Fruit fly (Drosophila melanogaster) whole organism, embryonic: ENCODE measurements around the gene kri.

Experiments used
- Adf1 ChIP-seq: fragments of 200-800 bp; sonication (Bioruptor generic); IDR thresholded peaks from 2 replicates; pipeline ENCODE4 v1.3.6; 2022; ENCODE audit warnings: missing biosample characterization, missing genetic modification characterization
- CG10274 ChIP-seq: fragments of 200-800 bp; sonication (Bioruptor generic); optimal IDR thresholded peaks from 3 replicates; lab custom pipeline; 2017; ENCODE audit warnings: missing biosample characterization, mild to moderate bottlenecking, missing genetic modification characterization
- CG10959 ChIP-seq: fragments of 200-800 bp; sonication (Bioruptor generic); IDR thresholded peaks from 2 replicates; pipeline ENCODE4 v1.3.6; 2022; ENCODE audit warnings: missing biosample characterization, missing genetic modification characterization
- CG11247 ChIP-seq: fragments of 200-800 bp; sonication (Bioruptor generic); IDR thresholded peaks from 2 replicates; pipeline ENCODE4 v1.3.6; 2022; ENCODE audit warnings: missing biosample characterization, missing genetic modification characterization
- CG14667 ChIP-seq: fragments of 200-800 bp; sonication (Bioruptor generic); IDR thresholded peaks from 2 replicates; pipeline ENCODE4 v1.3.6; 2022; ENCODE audit warnings: missing biosample characterization, missing genetic modification characterization
- CG15011 ChIP-seq: fragments of 200-800 bp; sonication (Bioruptor generic); optimal IDR thresholded peaks from 3 replicates; lab custom pipeline; 2018; ENCODE audit warnings: missing biosample characterization, mild to moderate bottlenecking, missing genetic modification characterization
- CG1647 ChIP-seq: fragments of 200-800 bp; sonication (Bioruptor generic); optimal IDR thresholded peaks from 3 replicates; lab custom pipeline; 2016; ENCODE audit warnings: missing biosample characterization, missing genetic modification characterization
- CG16863 ChIP-seq: fragments of 200-800 bp; sonication (Bioruptor generic); optimal IDR thresholded peaks from 3 replicates; lab custom pipeline; 2016; ENCODE audit warnings: missing biosample characterization, missing genetic modification characterization
- CG17328 ChIP-seq: fragments of 200-800 bp; sonication (Bioruptor generic); IDR thresholded peaks from 2 replicates; pipeline ENCODE4 v1.3.6; 2022; ENCODE audit warnings: missing biosample characterization, missing genetic modification characterization
- CG18764 ChIP-seq: fragments of 200-800 bp; sonication (Bioruptor generic); optimal IDR thresholded peaks from 3 replicates; lab custom pipeline; 2016; ENCODE audit warnings: missing biosample characterization, missing genetic modification characterization
- CG2129 ChIP-seq: fragments of 200-800 bp; sonication (Bioruptor generic); IDR thresholded peaks from 2 replicates; pipeline ENCODE4 v1.3.6; 2022; ENCODE audit warnings: missing biosample characterization, missing genetic modification characterization; ENCODE audit not compliant: partially characterized antibody
- CG30403 ChIP-seq: fragments of 200-800 bp; sonication (Bioruptor generic); optimal IDR thresholded peaks from 3 replicates; lab custom pipeline; 2016; ENCODE audit warnings: missing biosample characterization, missing genetic modification characterization
- CG32772 ChIP-seq: fragments of 200-800 bp; sonication (Bioruptor generic); IDR thresholded peaks from 2 replicates; pipeline ENCODE4 v1.3.6; 2022; ENCODE audit warnings: missing biosample characterization, missing genetic modification characterization
- CG4328 ChIP-seq: fragments of 200-800 bp; sonication (Bioruptor generic); optimal IDR thresholded peaks from 3 replicates; lab custom pipeline; 2017; ENCODE audit warnings: missing biosample characterization, missing genetic modification reagents, missing genetic modification characterization
- CG4730 ChIP-seq: fragments of 200-800 bp; sonication (Bioruptor generic); IDR thresholded peaks from 2 replicates; pipeline ENCODE4 v1.3.6; 2022; ENCODE audit warnings: missing biosample characterization, missing genetic modification characterization
- CG8388 ChIP-seq: fragments of 200-800 bp; sonication (Bioruptor generic); optimal IDR thresholded peaks from 2 replicates; lab custom pipeline; 2019; ENCODE audit warnings: missing biosample characterization, mild to moderate bottlenecking, missing genetic modification characterization, moderate library complexity
- CG8478 ChIP-seq: fragments of >200 bp; optimal IDR thresholded peaks from 2 replicates; lab custom pipeline; 2018
- CG9609 ChIP-seq: fragments of 200-800 bp; sonication (Bioruptor generic); optimal IDR thresholded peaks from 3 replicates; lab custom pipeline; 2016; ENCODE audit warnings: missing biosample characterization, missing genetic modification characterization
- CHES-1-like ChIP-seq: fragments of 200-800 bp; sonication (Bioruptor generic); optimal IDR thresholded peaks from 2 replicates; lab custom pipeline; 2016; ENCODE audit warnings: missing biosample characterization, missing genetic modification characterization
- Dip3 ChIP-seq: fragments of 200-800 bp; sonication (Bioruptor generic); optimal IDR thresholded peaks from 3 replicates; lab custom pipeline; 2016; ENCODE audit warnings: missing biosample characterization, missing genetic modification characterization
- Dp ChIP-seq: fragments of 200-800 bp; sonication (Bioruptor generic); optimal IDR thresholded peaks from 2 replicates; lab custom pipeline; 2018; ENCODE audit warnings: missing biosample characterization, mild to moderate bottlenecking, missing genetic modification characterization, moderate library complexity
- Drgx ChIP-seq: fragments of 200-800 bp; sonication (Bioruptor generic); IDR thresholded peaks from 2 replicates; pipeline ENCODE4 v1.3.6; 2022; ENCODE audit warnings: missing biosample characterization, missing genetic modification characterization
- HLH4C ChIP-seq: fragments of 200-800 bp; sonication (Bioruptor generic); IDR thresholded peaks from 3 replicates; pipeline ENCODE4 v1.3.6; 2022; ENCODE audit warnings: missing biosample characterization, missing genetic modification characterization; ENCODE audit not compliant: partially characterized antibody
- Hsf ChIP-seq: fragments of 200-800 bp; sonication (Bioruptor generic); optimal IDR thresholded peaks from 3 replicates; lab custom pipeline; 2016; ENCODE audit warnings: missing biosample characterization, missing genetic modification characterization
- Jarid2 ChIP-seq: fragments of 200-800 bp; sonication (Bioruptor generic); optimal IDR thresholded peaks from 3 replicates; lab custom pipeline; 2017; ENCODE audit warnings: mild to moderate bottlenecking, missing biosample characterization, missing genetic modification reagents, missing genetic modification characterization
- Lim3 ChIP-seq: fragments of 200-800 bp; sonication (Bioruptor generic); IDR thresholded peaks from 2 replicates; pipeline ENCODE4 v1.3.6; 2022; ENCODE audit warnings: missing biosample characterization, missing genetic modification characterization
- MESR4 ChIP-seq: fragments of 200-800 bp; sonication (Bioruptor generic); optimal IDR thresholded peaks from 2 replicates; lab custom pipeline; 2018; ENCODE audit warnings: missing biosample characterization, mild to moderate bottlenecking, missing genetic modification characterization, moderate library complexity
- Nf-YB ChIP-seq: fragments of 200-800 bp; sonication (Bioruptor generic); optimal IDR thresholded peaks from 3 replicates; lab custom pipeline; 2019; ENCODE audit warnings: missing biosample characterization, mild to moderate bottlenecking, missing genetic modification characterization, moderate library complexity
- Oaz ChIP-seq: fragments of 200-800 bp; sonication (Bioruptor generic); IDR thresholded peaks from 2 replicates; pipeline ENCODE4 v1.3.6; 2022; ENCODE audit warnings: missing biosample characterization, missing genetic modification characterization
- Ravus ChIP-seq: fragments of 200-800 bp; sonication (Bioruptor generic); IDR thresholded peaks from 2 replicates; pipeline ENCODE4 v1.3.6; 2022; ENCODE audit warnings: missing biosample characterization, missing genetic modification characterization
- bbx ChIP-seq: fragments of 200-800 bp; sonication (Bioruptor generic); IDR thresholded peaks from 2 replicates; pipeline ENCODE4 v1.3.6; 2022; ENCODE audit warnings: missing biosample characterization, missing genetic modification characterization; ENCODE audit not compliant: partially characterized antibody
- disco-r ChIP-seq: fragments of 200-800 bp; sonication (Bioruptor generic); optimal IDR thresholded peaks from 2 replicates; lab custom pipeline; 2016; ENCODE audit warnings: missing biosample characterization, missing genetic modification characterization
- dpn ChIP-seq, 2 experiments: fragments of 200-800 bp; sonication (Bioruptor generic); optimal IDR thresholded peaks; 3 replicates each; lab custom pipeline; 2016; ENCODE audit warnings: missing biosample characterization in 2 of 2, missing genetic modification characterization in 2 of 2
- exex ChIP-seq: fragments of 200-800 bp; sonication (Bioruptor generic); optimal IDR thresholded peaks from 4 replicates; lab custom pipeline; 2018; ENCODE audit warnings: missing biosample characterization, mild to moderate bottlenecking, missing genetic modification characterization, moderate library complexity
- fru ChIP-seq: fragments of >200 bp; optimal IDR thresholded peaks from 2 replicates; lab custom pipeline; 2017
- grn ChIP-seq: fragments of 200-800 bp; sonication (Bioruptor generic); optimal IDR thresholded peaks from 3 replicates; lab custom pipeline; 2017; ENCODE audit warnings: missing biosample characterization, missing genetic modification characterization
- ham ChIP-seq: fragments of 200-800 bp; sonication (Bioruptor generic); IDR thresholded peaks from 2 replicates; pipeline ENCODE4 v1.3.6; 2022; ENCODE audit warnings: missing biosample characterization, missing genetic modification characterization
- her ChIP-seq: fragments of 200-800 bp; sonication (Bioruptor generic); optimal IDR thresholded peaks from 2 replicates; lab custom pipeline; 2016; ENCODE audit warnings: missing biosample characterization, missing genetic modification characterization
- inv ChIP-seq: fragments of 200-800 bp; sonication (Bioruptor generic); IDR thresholded peaks from 2 replicates; pipeline ENCODE4 v1.3.6; 2022; ENCODE audit warnings: missing biosample characterization, missing genetic modification characterization; ENCODE audit not compliant: partially characterized antibody
- ken ChIP-seq: fragments of 200-800 bp; sonication (Bioruptor generic); IDR thresholded peaks from 3 replicates; pipeline ENCODE4 v1.3.6; 2022; ENCODE audit warnings: missing biosample characterization, missing genetic modification characterization
- lola ChIP-seq, 3 experiments: fragments of >200 bp in 2 of 3; fragments of 200-800 bp in 1 of 3; sonication (Bioruptor generic) in 1 of 3; optimal IDR thresholded peaks; 2 replicates each; lab custom pipeline; 2017 to 2019; ENCODE audit warnings: missing biosample characterization in 3 of 3, missing genetic modification characterization in 3 of 3, mild to moderate bottlenecking in 1 of 3, moderate library complexity in 1 of 3
- nmo ChIP-seq: fragments of 200-800 bp; sonication (Bioruptor generic); optimal IDR thresholded peaks from 2 replicates; lab custom pipeline; 2018; ENCODE audit warnings: missing biosample characterization, mild to moderate bottlenecking, missing genetic modification characterization, moderate library complexity
- p53 ChIP-seq: fragments of 200-800 bp; sonication (Bioruptor generic); optimal IDR thresholded peaks from 2 replicates; lab custom pipeline; 2016; ENCODE audit warnings: missing biosample characterization, missing genetic modification characterization
- sens ChIP-seq: fragments of 200-800 bp; sonication (Bioruptor generic); peaks from one replicate; lab custom pipeline; 2016; ENCODE audit warnings: missing biosample characterization, missing genetic modification characterization
- slp2 ChIP-seq: fragments of 200-800 bp; sonication (Bioruptor generic); optimal IDR thresholded peaks from 2 replicates; lab custom pipeline; 2016; ENCODE audit warnings: missing biosample characterization, missing genetic modification characterization
- stc ChIP-seq: fragments of 200-800 bp; sonication (Bioruptor generic); IDR thresholded peaks from 2 replicates; pipeline ENCODE4 v1.3.6; 2022; ENCODE audit warnings: missing biosample characterization, missing genetic modification characterization
- trem ChIP-seq: fragments of 200-800 bp; optimal IDR thresholded peaks from 3 replicates; lab custom pipeline; 2019; ENCODE audit warnings: missing biosample characterization, mild to moderate bottlenecking, missing genetic modification characterization, moderate library complexity
- twi ChIP-seq: fragments of 200-800 bp; optimal IDR thresholded peaks from 2 replicates; lab custom pipeline; 2019; ENCODE audit warnings: missing biosample characterization, mild to moderate bottlenecking, missing genetic modification characterization, moderate library complexity
- yki ChIP-seq: fragments of >200 bp; optimal IDR thresholded peaks from 3 replicates; lab custom pipeline; 2018
- zen2 ChIP-seq: fragments of 200-800 bp; sonication (Bioruptor generic); IDR thresholded peaks from 3 replicates; pipeline ENCODE4 v1.3.6; 2022; ENCODE audit warnings: missing biosample characterization, missing genetic modification characterization; ENCODE audit not compliant: partially characterized antibody

kri gene

dm6 chr3L:5764922-5765843, 45.6 kb upstream of the kri start, which contains the start of gene CG10576 (continued):
- TF ChIP-seq CG4328 (GFP tag; lab: Kevin White, UChicago) (no peak), CG8478 (no peak), ham (GFP tag; lab: Robert Waterston, UW) (no peak), Drgx (GFP tag; lab: Robert Waterston, UW) (no peak), CG17328 (GFP tag; lab: Robert Waterston, UW) (0 out of 2 replicates have a peak, but pooled peaks have one; percentile 16), sens (GFP tag; lab: Kevin White, UChicago) (no peak), CG2129 (no peak), slp2 (no peak), CG11247 (GFP tag; lab: Robert Waterston, UW) (no peak), nmo (GFP tag; lab: Kevin White, UChicago) (peak; percentile 68), MESR4 (GFP tag; lab: Kevin White, UChicago) (peak; percentile 95), inv (GFP tag; lab: Robert Waterston, UW) (peak; percentile 58), CG30403 (peak; percentile 6), stc (GFP tag; lab: Robert Waterston, UW) (peak; percentile 31; the same call in 1 of the 2 replicates), CHES-1-like (GFP tag; lab: Kevin White, UChicago) (peak; percentile 18), Lim3 (GFP tag; lab: Robert Waterston, UW) (no peak), grn (GFP tag; lab: Kevin White, UChicago) (no peak), yki (lab: Kevin White, UChicago) (no peak), Hsf (GFP tag; lab: Kevin White, UChicago) (peak; percentile 9), CG10959 (GFP tag; lab: Robert Waterston, UW) (no peak), p53 (GFP tag; lab: Kevin White, UChicago) (no peak), zen2 (GFP tag; lab: Robert Waterston, UW) (no peak), dpn (GFP tag; optimal IDR thresholded peaks at IDR 0.05; lab: Kevin White, UChicago) (peak in 1 of 2 experiments; percentile 8), her (GFP tag; lab: Kevin White, UChicago) (no peak), CG8388 (GFP tag; lab: Kevin White, UChicago) (no peak), CG15011 (no peak), CG10274 (no peak), exex (no peak), CG32772 (GFP tag; lab: Robert Waterston, UW) (no peak), disco-r (GFP tag; lab: Kevin White, UChicago) (no peak), bbx (GFP tag; lab: Robert Waterston, UW) (peak; percentile 44; the same call in 1 of the 2 replicates), CG16863 (GFP tag; lab: Kevin White, UChicago) (peak; percentile 36), CG1647 (GFP tag; lab: Kevin White, UChicago) (no peak), Oaz (no peak), fru (lab: Kevin White, UChicago) (no peak), lola (GFP tag; optimal IDR thresholded peaks at IDR 0.05; lab: Kevin White, UChicago) (peak in 1 of 3 experiments; percentile 4), Ravus (no peak), Adf1 (no peak), Nf-YB (no peak), HLH4C (0 out of 3 replicates have a peak, but pooled peaks have one; percentile 36), Dip3 (GFP tag; lab: Kevin White, UChicago) (no peak), CG14667 (no peak), Jarid2 (GFP tag; lab: Kevin White, UChicago) (no peak), ken (GFP tag; lab: Robert Waterston, UW) (no peak), Dp (peak; percentile 76), trem (tag; lab: Kevin White, UChicago) (peak; percentile 95), CG18764 (GFP tag; lab: Kevin White, UChicago) (no peak), CG9609 (GFP tag; lab: Kevin White, UChicago) (no peak), CG4730 (GFP tag; lab: Robert Waterston, UW) (no peak), twi (tag; lab: Kevin White, UChicago) (peak; percentile 23)
